Fruit fly (Drosophila melanogaster) whole organism, embryonic: Measurements from ENCODE around the gene GNBP2.

ENCODE experiments used
- B-H2 ChIP-seq: fragments of 200-800 bp; sonication (Bioruptor generic); optimal IDR thresholded peaks from 2 replicates; lab custom pipeline; 2018; ENCODE audit warnings: missing biosample characterization, mild to moderate bottlenecking, missing genetic modification characterization
- CG11093 ChIP-seq: fragments of 200-800 bp; sonication (Bioruptor generic); IDR thresholded peaks from 3 replicates; pipeline ENCODE4 v1.3.6; 2022; ENCODE audit warnings: missing biosample characterization, missing genetic modification characterization
- CG12769 ChIP-seq: fragments of 200-800 bp; sonication (Bioruptor generic); optimal IDR thresholded peaks from 2 replicates; lab custom pipeline; 2019; ENCODE audit warnings: missing biosample characterization, mild to moderate bottlenecking, missing genetic modification characterization, moderate library complexity
- CG13287 ChIP-seq: fragments of 200-800 bp; sonication (Bioruptor generic); IDR thresholded peaks from 2 replicates; pipeline ENCODE4 v1.3.6; 2022; ENCODE audit warnings: missing biosample characterization, missing genetic modification characterization; ENCODE audit not compliant: partially characterized antibody
- CG14441 ChIP-seq: fragments of 200-800 bp; sonication (Bioruptor generic); IDR thresholded peaks from 2 replicates; pipeline ENCODE4 v1.3.6; 2022; ENCODE audit warnings: missing biosample characterization, missing genetic modification characterization
- CG14667 ChIP-seq: fragments of 200-800 bp; sonication (Bioruptor generic); IDR thresholded peaks from 2 replicates; pipeline ENCODE4 v1.3.6; 2022; ENCODE audit warnings: missing biosample characterization, missing genetic modification characterization
- CG15601 ChIP-seq: fragments of 200-800 bp; sonication (Bioruptor generic); optimal IDR thresholded peaks from 3 replicates; lab custom pipeline; 2019; ENCODE audit warnings: missing biosample characterization, mild to moderate bottlenecking, missing genetic modification characterization, moderate library complexity
- CG17328 ChIP-seq: fragments of 200-800 bp; sonication (Bioruptor generic); IDR thresholded peaks from 2 replicates; pipeline ENCODE4 v1.3.6; 2022; ENCODE audit warnings: missing biosample characterization, missing genetic modification characterization
- CG17912 ChIP-seq: fragments of 200-800 bp; sonication (Bioruptor generic); optimal IDR thresholded peaks from 2 replicates; lab custom pipeline; 2018; ENCODE audit warnings: missing biosample characterization, mild to moderate bottlenecking, missing genetic modification characterization
- CG18764 ChIP-seq: fragments of 200-800 bp; sonication (Bioruptor generic); optimal IDR thresholded peaks from 3 replicates; lab custom pipeline; 2016; ENCODE audit warnings: missing biosample characterization, missing genetic modification characterization
- CG2678 ChIP-seq: fragments of 200-800 bp; sonication (Bioruptor generic); optimal IDR thresholded peaks from 3 replicates; lab custom pipeline; 2019; ENCODE audit warnings: missing biosample characterization, mild to moderate bottlenecking, missing genetic modification characterization, moderate library complexity
- CG2889 ChIP-seq: fragments of 200-800 bp; sonication (Bioruptor generic); IDR thresholded peaks from 3 replicates; pipeline ENCODE4 v1.3.6; 2022; ENCODE audit warnings: missing biosample characterization, missing genetic modification characterization
- CG4282 ChIP-seq: fragments of 200-800 bp; sonication (Bioruptor generic); optimal IDR thresholded peaks from 2 replicates; lab custom pipeline; 2016; ENCODE audit warnings: missing biosample characterization, missing genetic modification characterization
- CG4730 ChIP-seq: fragments of 200-800 bp; sonication (Bioruptor generic); IDR thresholded peaks from 2 replicates; pipeline ENCODE4 v1.3.6; 2022; ENCODE audit warnings: missing biosample characterization, missing genetic modification characterization
- CG5953 ChIP-seq: fragments of 200-800 bp; sonication (Bioruptor generic); IDR thresholded peaks from 2 replicates; pipeline ENCODE4 v1.3.6; 2022; ENCODE audit warnings: missing biosample characterization, missing genetic modification characterization
- CG7928 ChIP-seq: fragments of 200-800 bp; sonication (Bioruptor generic); optimal IDR thresholded peaks from 2 replicates; lab custom pipeline; 2017; ENCODE audit warnings: missing biosample characterization, mild to moderate bottlenecking, missing genetic modification characterization
- CG8290 ChIP-seq, 3 experiments: fragments of 200-800 bp; sonication (Bioruptor generic); optimal IDR thresholded peaks; 2 replicates each; lab custom pipeline; 2016 to 2019; ENCODE audit warnings: missing biosample characterization in 3 of 3, missing genetic modification characterization in 3 of 3, mild to moderate bottlenecking in 2 of 3, moderate library complexity in 1 of 3
- CG9437 ChIP-seq: fragments of 200-800 bp; sonication (Bioruptor generic); optimal IDR thresholded peaks from 2 replicates; lab custom pipeline; 2018; ENCODE audit warnings: missing biosample characterization, mild to moderate bottlenecking, missing genetic modification characterization
- Dad ChIP-seq: fragments of 200-800 bp; sonication (Bioruptor generic); optimal IDR thresholded peaks from 3 replicates; lab custom pipeline; 2016; ENCODE audit warnings: missing biosample characterization, missing genetic modification characterization
- Deaf1 ChIP-seq: fragments of 200-800 bp; optimal IDR thresholded peaks from 3 replicates; lab custom pipeline; 2019; ENCODE audit warnings: missing biosample characterization, mild to moderate bottlenecking, missing genetic modification characterization, moderate library complexity
- H15 ChIP-seq: fragments of 200-800 bp; sonication (Bioruptor generic); IDR thresholded peaks from 3 replicates; pipeline ENCODE4 v1.3.6; 2022; ENCODE audit warnings: missing biosample characterization, missing genetic modification characterization
- HmgD ChIP-seq: fragments of 200-800 bp; sonication (Bioruptor generic); optimal IDR thresholded peaks from 3 replicates; lab custom pipeline; 2016; ENCODE audit warnings: missing biosample characterization, missing genetic modification characterization
- HmgZ ChIP-seq: fragments of 200-800 bp; sonication (Bioruptor generic); optimal IDR thresholded peaks from 2 replicates; lab custom pipeline; 2018; ENCODE audit warnings: missing biosample characterization, mild to moderate bottlenecking, missing genetic modification characterization
- Hr3 ChIP-seq: fragments of 200-800 bp; sonication (Bioruptor generic); optimal IDR thresholded peaks from 3 replicates; lab custom pipeline; 2016; ENCODE audit warnings: missing biosample characterization, missing genetic modification characterization
- Mad ChIP-seq: fragments of 200-800 bp; sonication (Bioruptor generic); optimal IDR thresholded peaks from 2 replicates; lab custom pipeline; 2016; ENCODE audit warnings: missing biosample characterization, missing genetic modification characterization
- Nf-YA ChIP-seq: fragments of 200-800 bp; sonication (Bioruptor generic); IDR thresholded peaks from 2 replicates; pipeline ENCODE4 v1.3.6; 2022; ENCODE audit warnings: missing biosample characterization, missing genetic modification characterization
- Pdp1 ChIP-seq, 2 experiments: fragments of 200-800 bp; sonication (Bioruptor generic); optimal IDR thresholded peaks; 3 replicates each; lab custom pipeline; 2016; ENCODE audit warnings: missing biosample characterization in 2 of 2, missing genetic modification characterization in 2 of 2, mild to moderate bottlenecking in 1 of 2, moderate library complexity in 1 of 2
- Poxn ChIP-seq: fragments of 200-800 bp; sonication (Bioruptor generic); IDR thresholded peaks from 2 replicates; pipeline ENCODE4 v1.3.6; 2022; ENCODE audit warnings: missing biosample characterization, missing genetic modification characterization
- Ptx1 ChIP-seq: fragments of 200-800 bp; sonication (Bioruptor generic); IDR thresholded peaks from 2 replicates; pipeline ENCODE4 v1.3.6; 2022; ENCODE audit warnings: missing biosample characterization, missing genetic modification characterization
- Rfx ChIP-seq: fragments of 200-800 bp; sonication (Bioruptor generic); IDR thresholded peaks from 2 replicates; pipeline ENCODE4 v1.3.6; 2022; ENCODE audit warnings: missing biosample characterization, missing genetic modification characterization
- Sin3A ChIP-seq: fragments of >200 bp; optimal IDR thresholded peaks from 2 replicates; lab custom pipeline; 2018
- Sox102F ChIP-seq: fragments of 200-800 bp; sonication (Bioruptor generic); optimal IDR thresholded peaks from 2 replicates; lab custom pipeline; 2018; ENCODE audit warnings: missing biosample characterization, mild to moderate bottlenecking, missing genetic modification characterization, moderate library complexity
- Sry-β ChIP-seq: fragments of 200-800 bp; sonication (Bioruptor generic); optimal IDR thresholded peaks from 2 replicates; lab custom pipeline; 2018; ENCODE audit warnings: missing biosample characterization, mild to moderate bottlenecking, missing genetic modification characterization, moderate library complexity
- ase ChIP-seq: fragments of 200-800 bp; sonication (Bioruptor generic); IDR thresholded peaks from 3 replicates; pipeline ENCODE4 v1.3.6; 2022; ENCODE audit warnings: missing biosample characterization, missing genetic modification characterization
- az2 ChIP-seq: fragments of 200-800 bp; sonication (Bioruptor generic); optimal IDR thresholded peaks from 3 replicates; lab custom pipeline; 2016; ENCODE audit warnings: missing biosample characterization, missing genetic modification characterization
- cad ChIP-seq: fragments of >200 bp; optimal IDR thresholded peaks from 2 replicates; lab custom pipeline; 2017; ENCODE audit warnings: missing biosample characterization, missing genetic modification characterization
- crc ChIP-seq: fragments of 200-800 bp; sonication (Bioruptor generic); optimal IDR thresholded peaks from 2 replicates; lab custom pipeline; 2016; ENCODE audit warnings: missing biosample characterization, missing genetic modification characterization
- danr ChIP-seq: fragments of 200-800 bp; sonication (Bioruptor generic); IDR thresholded peaks from 2 replicates; pipeline ENCODE4 v1.3.6; 2022; ENCODE audit warnings: missing biosample characterization, missing genetic modification characterization
- emc ChIP-seq: fragments of 200-800 bp; sonication (Bioruptor generic); optimal IDR thresholded peaks from 2 replicates; lab custom pipeline; 2016; ENCODE audit warnings: missing biosample characterization, missing genetic modification characterization
- esg ChIP-seq: fragments of 200-800 bp; sonication (Bioruptor generic); conservative IDR thresholded peaks from 2 replicates; pipeline ENCODE4 v1.3.6; 2022; ENCODE audit warnings: missing biosample characterization, missing genetic modification characterization
- fd102C ChIP-seq: fragments of 200-800 bp; sonication (Bioruptor generic); optimal IDR thresholded peaks from 2 replicates; lab custom pipeline; 2018; ENCODE audit warnings: missing biosample characterization, mild to moderate bottlenecking, missing genetic modification characterization, moderate library complexity
- gcm2 ChIP-seq: fragments of 200-800 bp; sonication (Bioruptor generic); optimal IDR thresholded peaks from 2 replicates; lab custom pipeline; 2016; ENCODE audit warnings: missing biosample characterization, missing genetic modification characterization
- insv ChIP-seq, 2 experiments: fragments of 200-800 bp; sonication (Bioruptor generic); optimal IDR thresholded peaks; 3 replicates each; lab custom pipeline; 2016 to 2018; ENCODE audit warnings: missing biosample characterization in 2 of 2, missing genetic modification characterization in 2 of 2
- klu ChIP-seq: fragments of 200-800 bp; sonication (Bioruptor generic); IDR thresholded peaks from 2 replicates; pipeline ENCODE4 v1.3.6; 2022; ENCODE audit warnings: missing biosample characterization, missing genetic modification characterization
- kni ChIP-seq: fragments of 200-800 bp; sonication (Bioruptor generic); optimal IDR thresholded peaks from 3 replicates; lab custom pipeline; 2017; ENCODE audit warnings: mild to moderate bottlenecking, missing biosample characterization, missing genetic modification reagents, missing genetic modification characterization
- oc ChIP-seq: fragments of 200-800 bp; sonication (Bioruptor generic); optimal IDR thresholded peaks from 2 replicates; lab custom pipeline; 2018; ENCODE audit warnings: missing biosample characterization, mild to moderate bottlenecking, missing genetic modification characterization, moderate library complexity
- onecut ChIP-seq: fragments of 200-800 bp; sonication (Bioruptor generic); IDR thresholded peaks from 2 replicates; pipeline ENCODE4 v1.3.6; 2022; ENCODE audit warnings: missing biosample characterization, missing genetic modification characterization
- otp ChIP-seq: fragments of 200-800 bp; sonication (Bioruptor generic); IDR thresholded peaks from 3 replicates; pipeline ENCODE4, ENCODE4 v1.3.6; 2022; ENCODE audit warnings: missing biosample characterization, missing genetic modification characterization
- run ChIP-seq: fragments of 200-800 bp; sonication (Bioruptor generic); optimal IDR thresholded peaks from 3 replicates; lab custom pipeline; 2018; ENCODE audit warnings: missing biosample characterization, mild to moderate bottlenecking, missing genetic modification characterization
- sob ChIP-seq: fragments of 200-800 bp; sonication (Bioruptor generic); IDR thresholded peaks from 2 replicates; pipeline ENCODE4 v1.3.6; 2022; ENCODE audit warnings: missing biosample characterization, missing genetic modification characterization

Gene GNBP2

dm6 chr3L:18681550-18682217 lies 6.5 kb upstream of the GNBP2 start, which contains the start of the genes Sgf11 and CG32202 (continued):
- TF ChIP-seq CG4282 (GFP tag; lab: Kevin White, UChicago) (no peak), HmgZ (peak; percentile 58), CG5953 (GFP tag; lab: Robert Waterston, UW) (no peak), fd102C (GFP tag; lab: Kevin White, UChicago) (no peak), klu (GFP tag; lab: Robert Waterston, UW) (no peak), CG9437 (GFP tag; lab: Kevin White, UChicago) (peak; percentile 76), Mad (GFP tag; lab: Kevin White, UChicago) (peak; percentile 56), Dad (GFP tag; lab: Kevin White, UChicago) (no peak), CG14667 (GFP tag; lab: Robert Waterston, UW) (no peak), cad (GFP tag; lab: Kevin White, UChicago) (no peak), Hr3 (GFP tag; lab: Kevin White, UChicago) (peak; percentile 76), onecut (GFP tag; lab: Robert Waterston, UW) (0 out of 2 replicates have a peak, but pooled peaks have one; percentile 18), CG4730 (0 out of 2 replicates have a peak, but pooled peaks have one; percentile 6), CG11093 (GFP tag; lab: Robert Waterston, UW) (no peak), CG7928 (GFP tag; lab: Kevin White, UChicago) (no peak), CG8290 (GFP tag; optimal IDR thresholded peaks at IDR 0.05; lab: Kevin White, UChicago) (peak; percentile 1), CG8290 (tag; optimal IDR thresholded peaks at IDR 0.05; lab: Kevin White, UChicago) (no peak), sob (GFP tag; lab: Robert Waterston, UW) (no peak), otp (peak; percentile 31; the same call in 1 of the 3 replicates), CG2678 (tag; lab: Kevin White, UChicago) (peak; percentile 80), Poxn (GFP tag; lab: Robert Waterston, UW) (no peak), Deaf1 (tag; lab: Kevin White, UChicago) (no peak), ase (GFP tag; lab: Robert Waterston, UW) (peak; percentile 42; the same call in 1 of the 3 replicates), CG17328 (GFP tag; lab: Robert Waterston, UW) (peak; percentile 51; the same call in 1 of the 2 replicates), esg (peak; percentile 53; the same call in 1 of the 2 replicates), kni (peak; percentile 10), CG15601 (peak; percentile 72), CG2889 (GFP tag; lab: Robert Waterston, UW) (no peak), HmgD (GFP tag; lab: Kevin White, UChicago) (peak; percentile 23), danr (GFP tag; lab: Robert Waterston, UW) (no peak), az2 (GFP tag; lab: Kevin White, UChicago) (peak; percentile 64), CG13287 (GFP tag; lab: Robert Waterston, UW) (0 out of 2 replicates have a peak, but pooled peaks have one; percentile 11), gcm2 (GFP tag; lab: Kevin White, UChicago) (no peak), CG17912 (no peak), Sin3A (lab: Kevin White, UChicago) (no peak), insv (GFP tag; optimal IDR thresholded peaks at IDR 0.05; lab: Kevin White, UChicago) (peak in 1 of 2 experiments; percentile 7), Sox102F (peak; percentile 70), emc (GFP tag; lab: Kevin White, UChicago) (no peak), crc (GFP tag; lab: Kevin White, UChicago) (no peak), CG12769 (tag; lab: Kevin White, UChicago) (peak; percentile 14), Nf-YA (no peak), Pdp1 (GFP tag; optimal IDR thresholded peaks at IDR 0.05; lab: Kevin White, UChicago) (peak in 1 of 2 experiments; percentile 35), CG18764 (GFP tag; lab: Kevin White, UChicago) (peak; percentile 6), CG14441 (GFP tag; lab: Robert Waterston, UW) (no peak), H15 (GFP tag; lab: Robert Waterston, UW) (no peak), run (tag; lab: Kevin White, UChicago) (peak; percentile 18), Ptx1 (peak; percentile 68), oc (tag; lab: Kevin White, UChicago) (no peak), B-H2 (GFP tag; lab: Kevin White, UChicago) (peak; percentile 59), Sry-β (GFP tag; lab: Kevin White, UChicago) (peak; percentile 20), Rfx (GFP tag; lab: Robert Waterston, UW) (no peak; the same call in 1 of the 2 replicates)
